Worm (Caenorhabditis elegans): ENCODE results near the gene F31F4.17.

DNA sequence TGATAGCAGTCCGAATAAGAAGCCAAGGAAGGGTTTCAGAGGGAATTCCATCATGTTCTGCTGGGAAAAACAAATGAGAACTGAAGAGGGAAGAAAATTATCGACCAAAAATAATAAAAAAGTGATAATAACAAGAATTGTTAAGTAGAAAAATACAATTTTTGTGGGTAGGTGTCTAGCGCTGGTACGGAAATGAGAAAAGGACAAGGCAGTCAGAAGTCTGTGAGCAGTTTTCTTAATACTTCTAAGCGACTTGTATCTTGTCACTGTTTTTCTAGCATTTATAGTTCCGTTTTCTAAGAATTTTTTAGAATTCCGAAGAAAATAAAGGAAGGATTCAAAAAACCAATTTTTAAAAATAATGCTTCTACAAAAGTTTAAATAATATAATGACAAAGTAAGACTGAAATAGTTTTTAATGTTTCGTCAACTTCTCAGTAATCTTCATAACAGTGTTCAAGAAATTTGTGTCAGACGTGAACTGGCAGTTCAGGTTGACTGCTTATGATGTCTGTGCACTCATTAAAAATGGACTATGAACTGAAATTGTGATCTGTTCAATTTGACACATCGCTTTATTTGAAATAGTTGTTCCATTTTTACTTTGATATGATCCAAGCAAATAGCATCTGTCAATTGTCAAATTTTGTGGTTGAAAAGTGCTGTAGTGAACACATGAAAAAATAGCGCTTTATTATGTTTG lies 32.8 kb upstream of the F31F4.17 start, which contains the start of gene srx-4:
- no peak for TF ChIP-seq snpc-1.1 (tag; optimal IDR thresholded peaks at IDR 0.05; ENCODE audit: insufficient read depth)
- TF ChIP-seq snpc-4 (GFP tag; optimal IDR thresholded peaks at IDR 0.05) = no peak
- no peak for TF ChIP-seq snpc-4 (tag; optimal IDR thresholded peaks at IDR 0.05)
- TF ChIP-seq ZK185.1 (tag; optimal IDR thresholded peaks at IDR 0.05; ENCODE audit: poor library complexity, severe bottlenecking) = no peak
- TF ChIP-seq mes-4 (tag; optimal IDR thresholded peaks at IDR 0.05) = no peak
- TF ChIP-seq unc-62 (GFP tag; optimal IDR thresholded peaks at IDR 0.05) = no peak
- TF ChIP-seq ama-1 (optimal IDR thresholded peaks at IDR 0.05) = no peak
- no peak for TF ChIP-seq ama-1 (GFP tag; optimal IDR thresholded peaks at IDR 0.05)
- no peak for TF ChIP-seq zfh-2 (GFP tag; conservative IDR thresholded peaks at IDR 0.05)
- no peak for TF ChIP-seq unc-130 (GFP tag; optimal IDR thresholded peaks at IDR 0.05)
